Fruit fly (Drosophila melanogaster) whole organism, embryonic: ENCODE data around the gene CG4942.

Experiments used
- Bdp1 ChIP-seq: fragments of 200-800 bp; sonication (Bioruptor generic); optimal IDR thresholded peaks from 3 replicates; lab custom pipeline; 2016; ENCODE audit warnings: missing biosample characterization, missing genetic modification characterization
- Blimp-1 ChIP-seq: fragments of 200-800 bp; sonication (Bioruptor generic); optimal IDR thresholded peaks from 3 replicates; lab custom pipeline; 2018; ENCODE audit warnings: missing biosample characterization, missing genetic modification characterization, mild to moderate bottlenecking, moderate library complexity, missing genetic modification reagents
- CG10147 ChIP-seq: fragments of 200-800 bp; sonication (Bioruptor generic); optimal IDR thresholded peaks from 2 replicates; lab custom pipeline; 2019; ENCODE audit warnings: missing biosample characterization, mild to moderate bottlenecking, missing genetic modification characterization, moderate library complexity
- CG17912 ChIP-seq: fragments of 200-800 bp; sonication (Bioruptor generic); optimal IDR thresholded peaks from 2 replicates; lab custom pipeline; 2018; ENCODE audit warnings: missing biosample characterization, mild to moderate bottlenecking, missing genetic modification characterization
- CG3281 ChIP-seq: fragments of 200-800 bp; sonication (Bioruptor generic); optimal IDR thresholded peaks from 3 replicates; lab custom pipeline; 2017; ENCODE audit warnings: missing biosample characterization, mild to moderate bottlenecking, missing genetic modification characterization
- CG34224 ChIP-seq: fragments of 200-800 bp; sonication (Bioruptor generic); IDR thresholded peaks from 3 replicates; pipeline ENCODE4 v1.3.6; 2022; ENCODE audit warnings: missing biosample characterization, missing genetic modification characterization; ENCODE audit not compliant: partially characterized antibody
- CG4360 ChIP-seq: fragments of 200-800 bp; sonication (Bioruptor generic); IDR thresholded peaks from 2 replicates; pipeline ENCODE4 v1.3.6; 2022; ENCODE audit warnings: missing biosample characterization, missing genetic modification characterization
- CG43689 ChIP-seq: fragments of 200-800 bp; sonication (Bioruptor generic); IDR thresholded peaks from 2 replicates; pipeline ENCODE4 v1.3.6; 2022; ENCODE audit warnings: missing biosample characterization, missing genetic modification characterization
- CG6272 ChIP-seq: fragments of 200-800 bp; sonication (Bioruptor generic); IDR thresholded peaks from 2 replicates; pipeline ENCODE4 v1.3.6; 2022; ENCODE audit warnings: missing biosample characterization, missing genetic modification characterization
- CG6654 ChIP-seq: fragments of 200-800 bp; sonication (Bioruptor generic); optimal IDR thresholded peaks from 2 replicates; lab custom pipeline; 2017; ENCODE audit warnings: missing biosample characterization, mild to moderate bottlenecking, missing genetic modification characterization
- CG8290 ChIP-seq, 3 experiments: fragments of 200-800 bp; sonication (Bioruptor generic); optimal IDR thresholded peaks; 2 replicates each; lab custom pipeline; 2016 to 2019; ENCODE audit warnings: missing biosample characterization in 3 of 3, missing genetic modification characterization in 3 of 3, mild to moderate bottlenecking in 2 of 3, moderate library complexity in 1 of 3
- CG9797 ChIP-seq: fragments of 200-800 bp; sonication (Bioruptor generic); optimal IDR thresholded peaks from 3 replicates; lab custom pipeline; 2018; ENCODE audit warnings: missing biosample characterization, mild to moderate bottlenecking, missing genetic modification characterization
- Dll ChIP-seq: fragments of 200-800 bp; sonication (Bioruptor generic); IDR thresholded peaks from 4 replicates; pipeline ENCODE4 v1.3.6; 2022; ENCODE audit warnings: missing biosample characterization, missing genetic modification characterization; ENCODE audit not compliant: partially characterized antibody
- Hmx ChIP-seq: fragments of 200-800 bp; sonication (Bioruptor generic); optimal IDR thresholded peaks from 2 replicates; lab custom pipeline; 2016; ENCODE audit warnings: missing biosample characterization, missing genetic modification characterization
- Hr51 ChIP-seq, 2 experiments: fragments of 200-800 bp; sonication (Bioruptor generic); optimal IDR thresholded peaks; 2 replicates in 1 of 2; 3 replicates in 1 of 2; lab custom pipeline; 2016 to 2018; ENCODE audit warnings: missing biosample characterization in 2 of 2, missing genetic modification characterization in 2 of 2, mild to moderate bottlenecking in 1 of 2, moderate library complexity in 1 of 2
- MBD-R2 ChIP-seq: fragments of 200-800 bp; sonication (Bioruptor generic); IDR thresholded peaks from 2 replicates; pipeline ENCODE4 v1.3.6; 2022; ENCODE audit warnings: missing biosample characterization, missing genetic modification characterization
- MESR4 ChIP-seq: fragments of 200-800 bp; sonication (Bioruptor generic); optimal IDR thresholded peaks from 2 replicates; lab custom pipeline; 2018; ENCODE audit warnings: missing biosample characterization, mild to moderate bottlenecking, missing genetic modification characterization, moderate library complexity
- Med ChIP-seq: fragments of 200-800 bp; sonication (Bioruptor generic); peaks from one replicate; lab custom pipeline; 2016; ENCODE audit warnings: missing biosample characterization, missing genetic modification characterization, mild to moderate bottlenecking, inconsistent platforms, moderate library complexity
- Mes4 ChIP-seq: fragments of 200-800 bp; sonication (Bioruptor generic); optimal IDR thresholded peaks from 2 replicates; lab custom pipeline; 2016; ENCODE audit warnings: missing biosample characterization, missing genetic modification characterization
- Pdp1 ChIP-seq, 2 experiments: fragments of 200-800 bp; sonication (Bioruptor generic); optimal IDR thresholded peaks; 3 replicates each; lab custom pipeline; 2016; ENCODE audit warnings: missing biosample characterization in 2 of 2, missing genetic modification characterization in 2 of 2, mild to moderate bottlenecking in 1 of 2, moderate library complexity in 1 of 2
- Ssrp ChIP-seq: fragments of 200-800 bp; sonication (Bioruptor generic); optimal IDR thresholded peaks from 2 replicates; lab custom pipeline; 2018; ENCODE audit warnings: missing biosample characterization, mild to moderate bottlenecking, missing genetic modification characterization, moderate library complexity
- TFAM ChIP-seq: fragments of 200-800 bp; sonication (Bioruptor generic); optimal IDR thresholded peaks from 2 replicates; lab custom pipeline; 2017; ENCODE audit warnings: missing biosample characterization, missing genetic modification characterization, inconsistent platforms
- Taf1 ChIP-seq: fragments of 200-800 bp; sonication (Bioruptor generic); IDR thresholded peaks from 2 replicates; pipeline ENCODE4 v1.3.6; 2022; ENCODE audit warnings: missing biosample characterization, missing genetic modification characterization
- bbx ChIP-seq: fragments of 200-800 bp; sonication (Bioruptor generic); IDR thresholded peaks from 2 replicates; pipeline ENCODE4 v1.3.6; 2022; ENCODE audit warnings: missing biosample characterization, missing genetic modification characterization; ENCODE audit not compliant: partially characterized antibody
- bigmax ChIP-seq: fragments of 200-800 bp; sonication (Bioruptor generic); optimal IDR thresholded peaks from 2 replicates; lab custom pipeline; 2018; ENCODE audit warnings: missing biosample characterization, mild to moderate bottlenecking, missing genetic modification characterization
- cad ChIP-seq: fragments of >200 bp; optimal IDR thresholded peaks from 2 replicates; lab custom pipeline; 2017; ENCODE audit warnings: missing biosample characterization, missing genetic modification characterization
- cg ChIP-seq: fragments of 200-800 bp; sonication (Bioruptor generic); optimal IDR thresholded peaks from 3 replicates; lab custom pipeline; 2019; ENCODE audit warnings: missing biosample characterization, mild to moderate bottlenecking, missing genetic modification characterization, moderate library complexity
- chinmo ChIP-seq: fragments of 200-800 bp; sonication (Bioruptor generic); IDR thresholded peaks from 4 replicates; pipeline ENCODE4 v1.3.6; 2022; ENCODE audit warnings: missing biosample characterization, missing genetic modification characterization; ENCODE audit not compliant: partially characterized antibody
- eve ChIP-seq, 2 experiments: fragments of >200 bp; optimal IDR thresholded peaks; 2 replicates each; lab custom pipeline; 2017; ENCODE audit warnings: missing biosample characterization in 2 of 2, missing genetic modification characterization in 2 of 2
- ewg ChIP-seq: fragments of 200-800 bp; sonication (Bioruptor generic); optimal IDR thresholded peaks from 3 replicates; lab custom pipeline; 2017; ENCODE audit warnings: mild to moderate bottlenecking, missing biosample characterization, missing genetic modification reagents, missing genetic modification characterization
- exex ChIP-seq: fragments of 200-800 bp; sonication (Bioruptor generic); optimal IDR thresholded peaks from 4 replicates; lab custom pipeline; 2018; ENCODE audit warnings: missing biosample characterization, mild to moderate bottlenecking, missing genetic modification characterization, moderate library complexity
- eyg ChIP-seq: fragments of 200-800 bp; sonication (Bioruptor generic); optimal IDR thresholded peaks from 3 replicates; lab custom pipeline; 2016; ENCODE audit warnings: missing biosample characterization, missing genetic modification characterization
- fd96Cb ChIP-seq: fragments of 200-800 bp; sonication (Bioruptor generic); optimal IDR thresholded peaks from 2 replicates; lab custom pipeline; 2018; ENCODE audit warnings: missing biosample characterization, mild to moderate bottlenecking, missing genetic modification characterization, moderate library complexity
- ftz-f1 ChIP-seq: fragments of 200-800 bp; sonication (Bioruptor generic); optimal IDR thresholded peaks from 2 replicates; lab custom pipeline; 2016; ENCODE audit warnings: missing biosample characterization, missing genetic modification characterization
- hbn ChIP-seq: fragments of 200-800 bp; sonication (Bioruptor generic); IDR thresholded peaks from 2 replicates; pipeline ENCODE4 v1.3.6; 2022; ENCODE audit warnings: missing biosample characterization, missing genetic modification characterization; ENCODE audit not compliant: partially characterized antibody
- lab ChIP-seq: fragments of 200-800 bp; sonication (Bioruptor generic); optimal IDR thresholded peaks from 3 replicates; lab custom pipeline; 2017; ENCODE audit warnings: missing biosample characterization, missing genetic modification characterization, mild to moderate bottlenecking, moderate library complexity, missing genetic modification reagents
- lilli ChIP-seq: fragments of 200-800 bp; sonication (Bioruptor generic); optimal IDR thresholded peaks from 3 replicates; lab custom pipeline; 2016; ENCODE audit warnings: missing biosample characterization, missing genetic modification characterization
- mirr ChIP-seq: fragments of 200-800 bp; sonication (Bioruptor generic); optimal IDR thresholded peaks from 3 replicates; lab custom pipeline; 2018; ENCODE audit warnings: missing biosample characterization, mild to moderate bottlenecking, missing genetic modification characterization
- mld ChIP-seq: fragments of 200-800 bp; sonication (Bioruptor generic); IDR thresholded peaks from 3 replicates; pipeline ENCODE4 v1.3.6; 2022; ENCODE audit warnings: missing biosample characterization, missing genetic modification characterization; ENCODE audit not compliant: partially characterized antibody
- nom ChIP-seq: fragments of 200-800 bp; sonication (Bioruptor generic); optimal IDR thresholded peaks from 2 replicates; lab custom pipeline; 2017; ENCODE audit warnings: missing biosample characterization, missing genetic modification characterization, mild to moderate bottlenecking, moderate library complexity, missing genetic modification reagents
- sd ChIP-seq: fragments of 200-800 bp; sonication (Bioruptor generic); optimal IDR thresholded peaks from 3 replicates; lab custom pipeline; 2018; ENCODE audit warnings: missing biosample characterization, mild to moderate bottlenecking, missing genetic modification characterization, moderate library complexity
- sug ChIP-seq: fragments of 200-800 bp; optimal IDR thresholded peaks from 2 replicates; lab custom pipeline; 2019; ENCODE audit warnings: missing biosample characterization, mild to moderate bottlenecking, missing genetic modification characterization, moderate library complexity
- trem ChIP-seq: fragments of 200-800 bp; optimal IDR thresholded peaks from 3 replicates; lab custom pipeline; 2019; ENCODE audit warnings: missing biosample characterization, mild to moderate bottlenecking, missing genetic modification characterization, moderate library complexity
- wek ChIP-seq: fragments of 200-800 bp; sonication (Bioruptor generic); optimal IDR thresholded peaks from 3 replicates; lab custom pipeline; 2018; ENCODE audit warnings: missing biosample characterization, mild to moderate bottlenecking, missing genetic modification characterization, moderate library complexity
- zfh2 ChIP-seq: fragments of 200-800 bp; sonication (Bioruptor generic); optimal IDR thresholded peaks from 2 replicates; lab custom pipeline; 2016; ENCODE audit warnings: missing biosample characterization, missing genetic modification characterization

Gene CG4942

DNA sequence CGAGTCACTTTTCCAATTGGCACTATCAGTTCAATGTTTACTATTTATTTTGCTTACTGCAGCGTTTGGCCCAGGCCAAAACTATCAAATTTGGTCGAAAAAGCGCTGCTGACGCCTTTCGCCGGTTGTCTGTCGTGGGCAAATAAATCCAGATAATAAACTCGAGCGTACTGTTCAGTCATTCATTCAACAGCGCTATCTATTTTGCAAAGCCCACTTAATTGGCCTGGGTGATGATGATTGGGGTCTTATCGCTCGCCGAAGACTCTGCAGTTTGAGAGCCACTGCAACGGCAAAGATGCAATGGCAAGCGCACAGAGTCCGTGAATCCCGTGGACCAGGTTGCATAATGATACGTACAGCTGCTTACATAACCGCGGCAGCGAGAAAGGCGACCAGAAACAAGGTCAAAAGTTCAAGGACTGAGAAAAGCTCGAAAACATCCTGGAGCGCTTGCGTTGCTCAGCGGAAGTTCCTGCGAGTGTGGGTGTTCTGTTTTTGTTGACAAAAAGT, 6.3 kb upstream of the CG4942 start:
- TF ChIP-seq chinmo: 0 out of 4 replicates have a peak, but pooled peaks have one; percentile 33
- no peak for TF ChIP-seq lilli
- no peak for TF ChIP-seq Mes4 (GFP tag; lab: Kevin White, UChicago)
- TF ChIP-seq zfh2 (GFP tag; lab: Kevin White, UChicago): no peak
- peak; percentile 33 for TF ChIP-seq exex (tag; lab: Kevin White, UChicago)
- TF ChIP-seq Pdp1 (GFP tag; optimal IDR thresholded peaks at IDR 0.05; lab: Kevin White, UChicago): peak in 1 of 2 experiments; percentile 91
- TF ChIP-seq CG9797 (GFP tag; lab: Kevin White, UChicago): no peak
- peak; percentile 22 for TF ChIP-seq cad (GFP tag; lab: Kevin White, UChicago)
- TF ChIP-seq lab (GFP tag; lab: Kevin White, UChicago): peak; percentile 34
- TF ChIP-seq Med: peak; percentile 19
- TF ChIP-seq bigmax (GFP tag; lab: Kevin White, UChicago): no peak
- peak; percentile 90 for TF ChIP-seq CG6654 (GFP tag; lab: Kevin White, UChicago)
- TF ChIP-seq Ssrp (tag; lab: Kevin White, UChicago): no peak
- no peak for TF ChIP-seq Bdp1

DNA sequence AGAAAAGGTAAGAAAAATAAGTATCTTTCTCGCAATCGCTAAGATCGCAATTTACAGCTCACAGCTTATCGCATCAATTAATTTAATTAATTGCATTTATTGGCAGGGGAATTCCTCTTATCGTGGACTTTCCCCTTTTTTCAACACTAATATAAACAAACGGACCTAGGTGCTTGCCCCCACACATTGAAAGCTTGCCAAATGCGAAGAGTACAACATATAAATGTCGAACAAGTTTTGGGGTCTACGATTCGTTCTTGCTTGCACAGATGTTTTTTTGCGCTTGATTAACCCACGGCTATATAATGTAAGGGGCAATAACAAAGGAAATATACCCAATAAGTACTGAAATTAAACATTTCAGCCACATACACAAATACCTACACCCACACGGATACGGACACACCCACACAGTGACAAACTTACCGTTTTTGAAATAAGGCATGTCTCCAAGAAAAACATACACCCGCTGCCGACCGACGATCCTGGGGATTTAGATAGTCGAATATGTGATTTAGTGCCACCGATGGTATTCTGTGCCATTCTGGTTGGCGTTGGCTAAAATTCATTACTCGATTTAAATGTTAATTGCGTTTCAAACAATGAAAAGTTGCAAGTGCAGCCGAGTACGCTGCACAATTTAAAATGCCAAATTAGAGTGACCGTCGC, 709 bp upstream of the CG4942 start:
- TF ChIP-seq MBD-R2 (GFP tag; lab: Robert Waterston, UW) (peak; percentile 29; the same call in 1 of the 2 replicates), chinmo (peak; percentile 85; the same call in 1 of the 4 replicates), CG17912 (no peak), fd96Cb (tag; lab: Kevin White, UChicago) (no peak), CG34224 (GFP tag; lab: Robert Waterston, UW) (0 out of 3 replicates have a peak, but pooled peaks have one; percentile 11), ftz-f1 (no peak), mirr (GFP tag; lab: Kevin White, UChicago) (peak; percentile 41), MESR4 (GFP tag; lab: Kevin White, UChicago) (peak; percentile 88), CG10147 (GFP tag; lab: Kevin White, UChicago) (no peak), CG6272 (GFP tag; lab: Robert Waterston, UW) (no peak), sd (peak; percentile 12), Med (peak; percentile 47), bbx (GFP tag; lab: Robert Waterston, UW) (no peak), sug (tag; lab: Kevin White, UChicago) (peak; percentile 4), mld (GFP tag; lab: Robert Waterston, UW) (no peak), TFAM (no peak), Taf1 (GFP tag; lab: Robert Waterston, UW) (no peak), eve (GFP tag; optimal IDR thresholded peaks at IDR 0.05; lab: Kevin White, UChicago) (peak in 1 of 2 experiments; percentile 51), hbn (GFP tag; lab: Robert Waterston, UW) (no peak), trem (tag; lab: Kevin White, UChicago) (no peak), nom (GFP tag; lab: Kevin White, UChicago) (peak; percentile 7), CG43689 (GFP tag; lab: Robert Waterston, UW) (no peak), CG4360 (GFP tag; lab: Robert Waterston, UW) (0 out of 2 replicates have a peak, but pooled peaks have one; percentile 31), cg (GFP tag; lab: Kevin White, UChicago) (peak; percentile 92), CG3281 (GFP tag; lab: Kevin White, UChicago) (no peak), eyg (GFP tag; lab: Kevin White, UChicago) (no peak), Hr51 (GFP tag; optimal IDR thresholded peaks at IDR 0.05; lab: Kevin White, UChicago) (no peak), Dll (GFP tag; lab: Robert Waterston, UW) (0 out of 4 replicates have a peak, but pooled peaks have one; percentile 17), Blimp-1 (GFP tag; lab: Kevin White, UChicago) (peak; percentile 20), Hmx (no peak), wek (GFP tag; lab: Kevin White, UChicago) (peak; percentile 71), CG8290 (GFP tag; optimal IDR thresholded peaks at IDR 0.05; lab: Kevin White, UChicago) (no peak), CG8290 (tag; optimal IDR thresholded peaks at IDR 0.05; lab: Kevin White, UChicago) (peak in 1 of 2 experiments; percentile 2), ewg (no peak)
